Worm (Caenorhabditis elegans) whole organism, midembryonic: Measurements from ENCODE around the gene cyp-25A1.

Experiments used
- T22C8.4 ChIP-seq: fragments of 200-800 bp; sonication (Bioruptor generic); IDR thresholded peaks from 2 replicates; pipeline ENCODE4 v1.3.6; 2022; ENCODE audit warnings: missing genetic modification characterization, missing compliant biosample characterization
- cog-1 ChIP-seq: sonication (generic microtip); optimal IDR thresholded peaks from 2 replicates; lab custom pipeline; 2016; ENCODE audit warnings: missing genetic modification characterization, missing compliant biosample characterization
- flt-1 ChIP-seq: fragments of 200-800 bp; sonication (Bioruptor generic); IDR thresholded peaks from 2 replicates; pipeline ENCODE4 v1.3.6; 2022; ENCODE audit warnings: missing genetic modification characterization, missing compliant biosample characterization
- klf-2 ChIP-seq: fragments of 200-800 bp; sonication (Bioruptor generic); conservative IDR thresholded peaks from 2 replicates; pipeline ENCODE4 v1.3.6; 2022; ENCODE audit warnings: missing genetic modification reagents, missing genetic modification characterization, missing compliant biosample characterization
- med-1 ChIP-seq: sonication (generic microtip); optimal IDR thresholded peaks from 2 replicates; lab custom pipeline; 2017; ENCODE audit warnings: missing genetic modification characterization, mild to moderate bottlenecking, missing compliant biosample characterization, antibody characterized with exemption, missing genetic modification reagents; ENCODE audit not compliant: insufficient read depth
- ref-1 ChIP-seq: fragments of 200-800 bp; sonication (Bioruptor generic); conservative IDR thresholded peaks from 2 replicates; pipeline ENCODE4 v1.3.6; 2022; ENCODE audit warnings: missing genetic modification reagents, missing genetic modification characterization, missing compliant biosample characterization
- tab-1 ChIP-seq: fragments of 200-800 bp; sonication (Bioruptor generic); IDR thresholded peaks from 2 replicates; pipeline ENCODE4 v1.3.6; 2022; ENCODE audit warnings: missing genetic modification characterization, missing compliant biosample characterization
- ztf-23 ChIP-seq: fragments of 200-800 bp; sonication (Bioruptor generic); IDR thresholded peaks from 2 replicates; pipeline ENCODE4 v1.3.6; 2022; ENCODE audit warnings: missing genetic modification reagents, missing genetic modification characterization, missing compliant biosample characterization
- ztf-29 ChIP-seq: fragments of 200-800 bp; sonication (Bioruptor generic); IDR thresholded peaks from 2 replicates; pipeline ENCODE4 v1.3.6; 2022; ENCODE audit warnings: missing genetic modification reagents, missing genetic modification characterization, missing compliant biosample characterization

The cyp-25A1 gene

DNA sequence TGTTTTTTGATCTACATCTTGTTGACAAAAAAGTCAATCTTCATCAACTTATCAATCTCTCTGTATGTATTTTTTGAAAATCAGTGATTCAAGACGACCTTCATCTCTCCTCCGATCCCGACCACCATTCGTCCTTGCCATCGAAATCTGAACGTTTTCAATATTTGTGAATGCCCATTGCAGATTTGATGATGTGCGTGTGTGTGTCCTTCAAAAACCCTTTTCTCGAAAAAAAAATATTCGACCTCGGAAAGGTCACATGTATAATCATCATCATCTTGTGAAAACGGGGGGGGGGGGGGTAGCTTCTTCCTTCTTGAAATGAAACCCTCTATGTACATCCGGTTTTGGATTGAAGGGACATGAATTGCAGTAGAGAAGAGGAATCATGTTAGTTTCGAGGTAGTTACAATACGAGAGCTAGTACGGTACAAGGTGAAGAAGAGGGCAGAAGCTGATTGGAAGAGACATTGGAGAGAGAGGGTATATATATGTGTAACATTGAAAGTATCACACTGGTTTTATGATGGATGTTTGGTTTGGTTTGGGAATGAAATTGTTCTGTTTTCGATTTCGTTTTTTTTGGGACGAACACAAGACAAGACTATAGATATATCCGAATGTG is 19.9 kb upstream of the cyp-25A1 start:
- TF ChIP-seq ztf-29 (GFP tag; lab: Robert Waterston, UW) (no peak), klf-2 (GFP tag; lab: Robert Waterston, UW) (no peak), ztf-23 (GFP tag; lab: Robert Waterston, UW) (no peak), ref-1 (GFP tag; lab: Robert Waterston, UW) (no peak), tab-1 (no peak), cog-1 (tag; lab: Kevin White, UChicago) (no peak), med-1 (GFP tag; lab: Kevin White, UChicago) (no peak), T22C8.4 (no peak), flt-1 (no peak)

DNA sequence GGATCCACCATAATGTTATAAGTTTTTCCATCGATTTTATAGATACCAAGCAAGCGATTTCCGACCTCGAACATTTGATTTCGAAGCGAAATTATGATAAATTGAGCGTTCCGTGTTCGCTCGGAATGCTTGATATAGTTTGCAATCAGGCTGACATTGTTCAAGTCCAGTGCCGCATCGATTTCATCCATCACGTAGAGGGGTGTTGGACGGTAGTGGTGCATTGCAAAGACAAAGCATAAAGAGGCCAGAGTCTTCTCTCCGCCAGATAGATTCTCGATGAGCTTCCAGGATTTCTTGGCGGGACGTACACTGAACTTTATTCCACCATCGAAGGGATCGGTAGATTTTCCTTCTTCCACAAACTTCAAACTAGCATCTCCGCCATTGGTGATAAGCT is 18.0 kb upstream of the cyp-25A1 start:
- TF ChIP-seq flt-1 (no peak), med-1 (GFP tag; lab: Kevin White, UChicago) (no peak), ztf-29 (GFP tag; lab: Robert Waterston, UW) (no peak), T22C8.4 (no peak), klf-2 (GFP tag; lab: Robert Waterston, UW) (no peak), ztf-23 (GFP tag; lab: Robert Waterston, UW) (no peak), cog-1 (tag; lab: Kevin White, UChicago) (no peak), tab-1 (no peak)

DNA sequence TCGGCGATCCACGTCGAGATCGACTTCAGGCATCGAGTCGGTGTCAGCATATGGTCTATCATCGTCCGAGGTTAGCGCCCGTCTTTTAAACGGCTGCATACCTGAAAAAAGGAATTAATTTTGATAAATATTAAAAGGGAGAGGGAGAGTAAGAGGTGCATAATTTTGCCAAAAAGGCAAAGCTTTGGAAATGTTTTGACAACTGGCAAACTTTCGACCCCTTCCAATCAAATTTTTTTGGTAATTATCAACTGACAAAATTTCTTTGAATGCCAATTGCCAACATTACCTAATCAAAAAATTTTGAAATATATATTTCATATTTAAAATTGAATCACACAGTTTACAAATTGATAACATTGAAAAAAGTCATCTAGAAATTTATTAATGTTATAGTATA is 12.8 kb upstream of the cyp-25A1 start, which contains the start of gene dpy-27:
dpy-27 (minus strand) TSS at position 101 of the 400 bp plus-strand sequence.
- TF ChIP-seq ztf-29 (GFP tag; lab: Robert Waterston, UW) (no peak), cog-1 (tag; lab: Kevin White, UChicago) (no peak), ztf-23 (GFP tag; lab: Robert Waterston, UW) (no peak), klf-2 (GFP tag; lab: Robert Waterston, UW) (no peak), T22C8.4 (no peak), med-1 (GFP tag; lab: Kevin White, UChicago) (no peak), ref-1 (GFP tag; lab: Robert Waterston, UW) (no peak), tab-1 (no peak), flt-1 (no peak)

DNA sequence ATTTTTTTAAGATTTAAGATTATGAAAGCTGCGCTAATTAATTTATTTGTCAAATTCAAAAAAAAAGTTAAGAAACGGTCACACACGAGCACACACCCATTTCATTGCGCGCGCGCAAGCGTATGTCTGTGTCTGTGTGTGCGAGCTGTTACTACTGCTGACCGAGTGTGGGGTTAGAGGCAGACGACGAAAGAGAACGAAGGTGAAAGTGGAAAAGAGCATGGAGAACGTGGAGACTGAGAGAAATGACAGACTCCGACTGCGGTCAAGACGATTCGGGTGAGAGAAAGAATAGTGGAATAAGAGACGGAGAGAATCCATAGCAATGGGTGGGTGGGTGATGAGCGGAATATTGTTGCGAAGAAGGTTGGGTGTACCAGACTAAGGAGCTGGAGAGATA is 12.3 kb upstream of the cyp-25A1 start:
- peak; percentile 46 for TF ChIP-seq cog-1 (tag; lab: Kevin White, UChicago)
- TF ChIP-seq klf-2 (GFP tag; lab: Robert Waterston, UW) = no peak
- peak; percentile 45; the same call in 1 of the 2 replicates for TF ChIP-seq ztf-23 (GFP tag; lab: Robert Waterston, UW)
- 0 out of 2 replicates have a peak, but pooled peaks have one; percentile 28 for TF ChIP-seq tab-1

DNA sequence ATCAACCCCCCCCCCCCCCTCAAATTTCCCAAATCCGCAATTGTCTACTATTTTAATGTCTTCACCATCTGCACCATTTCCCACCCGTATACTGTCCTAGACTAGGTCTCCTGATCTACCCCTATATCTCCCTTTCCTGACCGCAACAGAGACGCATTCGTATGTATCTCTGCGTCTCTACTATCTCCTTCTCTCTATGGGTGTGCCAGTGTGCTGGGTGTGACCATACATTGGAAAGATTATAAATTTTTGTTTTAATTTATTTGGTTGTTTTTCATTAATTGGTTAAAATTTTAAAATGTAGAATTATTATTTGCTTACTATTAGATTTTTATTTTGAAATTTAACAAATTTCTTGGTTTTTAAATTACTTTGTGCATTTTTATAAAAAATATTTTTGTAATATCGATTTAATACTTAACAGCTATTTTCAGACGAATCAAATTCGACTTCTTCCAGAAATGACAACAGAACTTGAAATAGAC is 10.4 kb upstream of the cyp-25A1 start, which contains the start of gene amx-1:
amx-1 (plus strand) TSS at position 435 of the 485 bp plus-strand sequence.
- TF ChIP-seq cog-1 (tag; lab: Kevin White, UChicago) (no peak), klf-2 (GFP tag; lab: Robert Waterston, UW) (no peak), ref-1 (GFP tag; lab: Robert Waterston, UW) (no peak), T22C8.4 (no peak), tab-1 (no peak), med-1 (GFP tag; lab: Kevin White, UChicago) (no peak), ztf-29 (GFP tag; lab: Robert Waterston, UW) (no peak), ztf-23 (GFP tag; lab: Robert Waterston, UW) (no peak), flt-1 (no peak)

DNA sequence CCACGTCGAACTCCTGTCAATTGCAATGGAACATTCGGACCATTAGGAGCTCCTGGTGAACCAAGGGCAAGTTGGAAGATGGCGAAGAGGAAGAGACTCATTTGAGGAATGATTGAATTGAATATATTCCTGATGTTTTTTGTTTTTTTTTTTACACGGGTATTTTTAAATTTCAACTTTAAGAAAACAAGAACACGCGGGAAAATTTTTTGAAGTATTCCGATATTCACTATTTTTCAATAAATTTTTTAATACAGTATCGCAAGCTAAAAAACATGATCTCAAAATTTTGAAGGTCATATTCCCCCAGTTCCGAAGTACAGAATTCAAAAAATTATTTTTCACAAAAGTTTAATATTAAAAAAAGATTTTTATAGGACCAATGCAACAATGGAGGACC is 3.3 kb upstream of the cyp-25A1 start, which contains the start of gene cnnm-5:
cnnm-5 (minus strand) TSS at position 101 of the 400 bp plus-strand sequence.
- TF ChIP-seq med-1 (GFP tag; lab: Kevin White, UChicago) (no peak), ztf-29 (GFP tag; lab: Robert Waterston, UW) (no peak), tab-1 (no peak), cog-1 (tag; lab: Kevin White, UChicago) (no peak), ref-1 (GFP tag; lab: Robert Waterston, UW) (no peak), klf-2 (GFP tag; lab: Robert Waterston, UW) (no peak), T22C8.4 (no peak), ztf-23 (GFP tag; lab: Robert Waterston, UW) (no peak), flt-1 (no peak)

DNA sequence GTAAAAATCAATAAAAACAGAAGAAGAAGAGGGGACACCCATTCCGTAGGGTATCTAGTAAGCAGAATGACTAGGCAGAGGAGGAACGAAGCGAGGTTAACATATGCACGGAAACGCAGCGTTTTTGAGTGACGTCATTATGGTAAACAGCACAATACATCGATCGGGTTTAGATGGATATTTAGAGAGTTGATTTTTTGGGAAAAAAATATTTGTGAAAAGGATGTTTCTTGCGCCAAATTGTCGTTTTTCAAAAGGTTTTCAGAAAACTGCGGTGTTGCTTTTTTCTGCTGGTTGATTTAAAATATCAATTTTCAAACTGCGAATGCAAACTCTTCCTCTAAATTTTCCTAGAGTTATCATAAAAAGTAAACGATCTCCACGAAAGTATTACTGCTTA is 1.0 kb upstream of the cyp-25A1 start, which contains the start of gene C36A4.10:
C36A4.10 (minus strand) TSS at position 101 of the 400 bp plus-strand sequence.
- TF ChIP-seq cog-1 (tag; lab: Kevin White, UChicago) = no peak
- no peak for TF ChIP-seq klf-2 (GFP tag; lab: Robert Waterston, UW)
- no peak for TF ChIP-seq med-1 (GFP tag; lab: Kevin White, UChicago)
- no peak for TF ChIP-seq flt-1
- TF ChIP-seq ztf-23 (GFP tag; lab: Robert Waterston, UW) = no peak
- no peak for TF ChIP-seq ztf-29 (GFP tag; lab: Robert Waterston, UW)

DNA sequence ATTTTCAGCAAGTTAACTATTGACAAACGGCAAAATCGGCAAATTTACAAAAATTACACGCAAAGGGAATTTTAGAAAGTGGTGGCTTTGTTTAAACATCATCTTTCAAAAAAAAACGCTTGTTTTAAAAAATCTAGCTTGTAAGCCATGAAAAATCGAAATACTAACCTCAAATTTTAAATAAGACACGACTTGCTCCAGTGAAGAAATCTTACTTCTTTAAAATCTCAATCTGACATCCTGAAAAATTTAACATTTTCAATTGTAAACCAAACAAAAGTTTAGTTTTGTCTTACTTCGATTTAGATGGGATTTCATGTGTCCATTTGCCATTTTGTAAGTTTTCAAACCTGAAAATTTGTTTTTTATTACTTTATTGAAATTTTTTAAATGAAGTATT is 593 bp upstream of the cyp-25A1 start:
- TF ChIP-seq klf-2 (GFP tag; lab: Robert Waterston, UW) (no peak), ztf-23 (GFP tag; lab: Robert Waterston, UW) (no peak), med-1 (GFP tag; lab: Kevin White, UChicago) (no peak), flt-1 (no peak), ref-1 (GFP tag; lab: Robert Waterston, UW) (no peak), T22C8.4 (no peak), tab-1 (no peak), ztf-29 (GFP tag; lab: Robert Waterston, UW) (no peak), cog-1 (tag; lab: Kevin White, UChicago) (no peak)

DNA sequence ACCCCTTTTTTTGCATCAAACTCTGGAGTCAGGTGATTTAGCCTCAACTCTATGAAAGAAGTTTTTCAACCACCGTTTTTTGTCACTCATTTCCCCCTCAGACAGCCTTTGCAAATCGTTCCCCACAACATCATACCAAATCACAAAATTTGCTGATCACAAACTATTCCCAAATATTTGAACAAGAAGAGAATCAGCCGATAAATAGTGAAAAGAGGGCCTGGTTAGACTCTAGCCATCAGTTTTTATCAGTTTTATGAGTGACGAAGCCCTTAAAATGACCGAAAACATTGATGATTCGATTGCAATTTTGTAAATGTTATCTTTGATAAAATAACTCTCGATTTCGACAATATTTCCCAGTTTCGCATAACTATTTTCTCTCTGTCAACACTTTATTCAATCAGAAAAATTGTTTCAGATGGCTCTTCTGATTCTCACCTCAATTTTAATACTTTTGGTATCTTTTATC is 2.4 kb downstream of the cyp-25A1 start, which contains the start of gene cyp-25A2:
cyp-25A2 (plus strand) TSS at position 422 of the 472 bp plus-strand sequence.
- no peak for TF ChIP-seq ztf-23 (GFP tag; lab: Robert Waterston, UW)
- TF ChIP-seq klf-2 (GFP tag; lab: Robert Waterston, UW) = no peak
- no peak for TF ChIP-seq cog-1 (tag; lab: Kevin White, UChicago)
- TF ChIP-seq T22C8.4 = no peak
- no peak for TF ChIP-seq med-1 (GFP tag; lab: Kevin White, UChicago)
- TF ChIP-seq ref-1 (GFP tag; lab: Robert Waterston, UW) = no peak
- no peak for TF ChIP-seq flt-1
- no peak for TF ChIP-seq tab-1
- TF ChIP-seq ztf-29 (GFP tag; lab: Robert Waterston, UW) = no peak
